Fruit fly (Drosophila melanogaster): ENCODE measurements around the gene Pi4KIIIalpha.

Gene Pi4KIIIalpha

dm6 chrX:2581793-2582503 is 42.7 kb upstream of the Pi4KIIIalpha start (continued):
- TF ChIP-seq CG10979 (tag; optimal IDR thresholded peaks at IDR 0.05) (peak; percentile 43), fu2 (GFP tag; optimal IDR thresholded peaks at IDR 0.05) (peak; percentile 70), HmgZ (tag; optimal IDR thresholded peaks at IDR 0.05) (peak; percentile 51), CG12071 (GFP tag; optimal IDR thresholded peaks at IDR 0.05) (peak; percentile 82), MBD-R2 (GFP tag; IDR thresholded peaks at IDR 0.05) (peak; percentile 53; the same call in 1 of the 2 replicates), CoRest (tag; optimal IDR thresholded peaks at IDR 0.05) (peak; percentile 52), Sox102F (GFP tag; optimal IDR thresholded peaks at IDR 0.05) (peak; percentile 73), phol (tag; optimal IDR thresholded peaks at IDR 0.05) (peak; percentile 59), Lim3 (GFP tag; IDR thresholded peaks at IDR 0.05) (0 out of 2 replicates have a peak, but pooled peaks have one; percentile 18), tx (GFP tag; optimal IDR thresholded peaks at IDR 0.05) (peak; percentile 70), Dfd (GFP tag; optimal IDR thresholded peaks at IDR 0.05) (no peak), mam (GFP tag; optimal IDR thresholded peaks at IDR 0.05) (peak; percentile 80), crp (GFP tag; optimal IDR thresholded peaks at IDR 0.05) (peak in 1 of 2 experiments; percentile 20), fru (optimal IDR thresholded peaks at IDR 0.05) (no peak), toy (GFP tag; IDR thresholded peaks at IDR 0.05) (no peak), dati (GFP tag; IDR thresholded peaks at IDR 0.05) (no peak), CG17612 (GFP tag; IDR thresholded peaks at IDR 0.05) (no peak), D19A (tag; optimal IDR thresholded peaks at IDR 0.05) (peak; percentile 33), ham (GFP tag; IDR thresholded peaks at IDR 0.05) (peak; percentile 43; the same call in 1 of the 2 replicates), CG3995 (GFP tag; optimal IDR thresholded peaks at IDR 0.05) (peak; percentile 8), Ets97D (GFP tag; optimal IDR thresholded peaks at IDR 0.05) (peak; percentile 24), MESR4 (GFP tag; optimal IDR thresholded peaks at IDR 0.05) (no peak), nerfin-1 (tag; optimal IDR thresholded peaks at IDR 0.05) (no peak), CTCF (GFP tag; optimal IDR thresholded peaks at IDR 0.05) (no peak), CG11085 (GFP tag; IDR thresholded peaks at IDR 0.05) (peak; percentile 79; the same call in 1 of the 2 replicates), CG31224 (GFP tag; IDR thresholded peaks at IDR 0.05) (peak; percentile 74), CG6254 (GFP tag; optimal IDR thresholded peaks at IDR 0.05) (peak; percentile 5), zf30C (GFP tag; optimal IDR thresholded peaks at IDR 0.05) (peak; percentile 27), HHEX (GFP tag; optimal IDR thresholded peaks at IDR 0.05) (peak; percentile 80), CG11560 (tag; IDR thresholded peaks at IDR 0.05) (peak; percentile 58; the same call in 2 of the 3 replicates), CG6175 (GFP tag; IDR thresholded peaks at IDR 0.05) (no peak), NK7.1 (GFP tag; optimal IDR thresholded peaks at IDR 0.05) (peak; percentile 74), en (GFP tag; optimal IDR thresholded peaks at IDR 0.05) (peak; percentile 68), hbn (GFP tag; IDR thresholded peaks at IDR 0.05; ENCODE audit: partially characterized antibody) (no peak), Eip74EF (GFP tag; optimal IDR thresholded peaks at IDR 0.05) (peak in 1 of 2 experiments; percentile 11), Hr39 (optimal IDR thresholded peaks at IDR 0.05) (no peak), CG4730 (GFP tag; IDR thresholded peaks at IDR 0.05) (peak; percentile 67), CG14860 (GFP tag; IDR thresholded peaks at IDR 0.05; ENCODE audit: partially characterized antibody) (no peak), luna (GFP tag; optimal IDR thresholded peaks at IDR 0.05) (peak; percentile 57), Nf-YC (tag; optimal IDR thresholded peaks at IDR 0.05) (peak; percentile 39), ap (GFP tag; IDR thresholded peaks at IDR 0.05) (no peak), her (GFP tag; optimal IDR thresholded peaks at IDR 0.05) (peak; percentile 84), CG14050 (GFP tag; IDR thresholded peaks at IDR 0.05) (peak; percentile 67), PHDP (tag; optimal IDR thresholded peaks at IDR 0.05) (peak; percentile 70), kni (GFP tag; optimal IDR thresholded peaks at IDR 0.05) (no peak), corto (GFP tag; optimal IDR thresholded peaks at IDR 0.05) (no peak), Oaz (GFP tag; IDR thresholded peaks at IDR 0.05) (peak; percentile 75; the same call in 1 of the 2 replicates), CG18476 (GFP tag; optimal IDR thresholded peaks at IDR 0.05) (peak; percentile 66), CG16815 (GFP tag; optimal IDR thresholded peaks at IDR 0.05) (peak; percentile 30), mirr (GFP tag; optimal IDR thresholded peaks at IDR 0.05) (no peak)
